Fruit fly (Drosophila melanogaster) whole organism, embryonic: ENCODE results near the gene CG42232.
A peak's percentile ranks its signal among the peaks of the same experiment; 100 is the strongest.

Source experiments
- CG10543 ChIP-seq: fragments of 200-800 bp; sonication (Bioruptor generic); optimal IDR thresholded peaks from 3 replicates; lab custom pipeline; 2017; ENCODE audit warnings: missing biosample characterization, mild to moderate bottlenecking, missing genetic modification characterization, moderate library complexity
- CG10979 ChIP-seq: fragments of 200-800 bp; sonication (Bioruptor generic); optimal IDR thresholded peaks from 2 replicates; lab custom pipeline; 2018; ENCODE audit warnings: missing biosample characterization, mild to moderate bottlenecking, missing genetic modification characterization, moderate library complexity
- CG11504 ChIP-seq: fragments of 200-800 bp; sonication (Bioruptor generic); optimal IDR thresholded peaks from 3 replicates; lab custom pipeline; 2019; ENCODE audit warnings: missing biosample characterization, mild to moderate bottlenecking, missing genetic modification characterization, moderate library complexity
- CG11560 ChIP-seq: fragments of 200-800 bp; sonication (Bioruptor generic); IDR thresholded peaks from 3 replicates; pipeline ENCODE4 v1.3.6; 2022; ENCODE audit warnings: missing biosample characterization, missing genetic modification characterization
- CG12219 ChIP-seq: fragments of 200-800 bp; sonication (Bioruptor generic); optimal IDR thresholded peaks from 3 replicates; lab custom pipeline; 2018; ENCODE audit warnings: missing biosample characterization, mild to moderate bottlenecking, missing genetic modification characterization
- CG13775 ChIP-seq: fragments of 200-800 bp; sonication (Bioruptor generic); optimal IDR thresholded peaks from 3 replicates; lab custom pipeline; 2017; ENCODE audit warnings: missing biosample characterization, mild to moderate bottlenecking, missing genetic modification characterization
- CG17612 ChIP-seq: fragments of 200-800 bp; sonication (Bioruptor generic); IDR thresholded peaks from 2 replicates; pipeline ENCODE4 v1.3.6; 2022; ENCODE audit warnings: missing biosample characterization, missing genetic modification characterization
- CG1832 ChIP-seq: fragments of 200-800 bp; sonication (Bioruptor generic); optimal IDR thresholded peaks from 2 replicates; lab custom pipeline; 2017; ENCODE audit warnings: missing biosample characterization, mild to moderate bottlenecking, missing genetic modification characterization, inconsistent platforms
- CG2116 ChIP-seq: fragments of 200-800 bp; sonication (Bioruptor generic); optimal IDR thresholded peaks from 3 replicates; lab custom pipeline; 2018; ENCODE audit warnings: missing biosample characterization, mild to moderate bottlenecking, missing genetic modification characterization
- CG2120 ChIP-seq: fragments of 200-800 bp; sonication (Bioruptor generic); optimal IDR thresholded peaks from 3 replicates; lab custom pipeline; 2016; ENCODE audit warnings: missing biosample characterization, missing genetic modification characterization
- CG2875 ChIP-seq: fragments of 200-800 bp; sonication (Bioruptor generic); optimal IDR thresholded peaks from 2 replicates; lab custom pipeline; 2017; ENCODE audit warnings: missing biosample characterization, mild to moderate bottlenecking, missing genetic modification characterization, missing genetic modification reagents
- CG31388 ChIP-seq: fragments of 200-800 bp; sonication (Bioruptor generic); optimal IDR thresholded peaks from 2 replicates; lab custom pipeline; 2016; ENCODE audit warnings: missing biosample characterization, missing genetic modification characterization
- CG34224 ChIP-seq: fragments of 200-800 bp; sonication (Bioruptor generic); IDR thresholded peaks from 3 replicates; pipeline ENCODE4 v1.3.6; 2022; ENCODE audit warnings: missing biosample characterization, missing genetic modification characterization; ENCODE audit not compliant: partially characterized antibody
- CG4360 ChIP-seq: fragments of 200-800 bp; sonication (Bioruptor generic); IDR thresholded peaks from 2 replicates; pipeline ENCODE4 v1.3.6; 2022; ENCODE audit warnings: missing biosample characterization, missing genetic modification characterization
- CG43689 ChIP-seq: fragments of 200-800 bp; sonication (Bioruptor generic); IDR thresholded peaks from 2 replicates; pipeline ENCODE4 v1.3.6; 2022; ENCODE audit warnings: missing biosample characterization, missing genetic modification characterization
- CG4424 ChIP-seq: fragments of 200-800 bp; sonication (Bioruptor generic); optimal IDR thresholded peaks from 3 replicates; lab custom pipeline; 2016; ENCODE audit warnings: missing biosample characterization, missing genetic modification characterization
- CG4617 ChIP-seq: fragments of 200-800 bp; sonication (Bioruptor generic); optimal IDR thresholded peaks from 3 replicates; lab custom pipeline; 2016; ENCODE audit warnings: missing biosample characterization, missing genetic modification characterization, borderline replicate concordance
- CG7271 ChIP-seq: fragments of 200-800 bp; sonication (Bioruptor generic); optimal IDR thresholded peaks from 2 replicates; lab custom pipeline; 2018; ENCODE audit warnings: missing biosample characterization, mild to moderate bottlenecking, missing genetic modification characterization, moderate library complexity
- CG7745 ChIP-seq: fragments of 200-800 bp; sonication (Bioruptor generic); optimal IDR thresholded peaks from 2 replicates; lab custom pipeline; 2018; ENCODE audit warnings: missing biosample characterization, mild to moderate bottlenecking, missing genetic modification characterization, moderate library complexity
- CG8281 ChIP-seq: fragments of 200-800 bp; sonication (Bioruptor generic); optimal IDR thresholded peaks from 2 replicates; lab custom pipeline; 2018; ENCODE audit warnings: missing biosample characterization, mild to moderate bottlenecking, missing genetic modification characterization, moderate library complexity
- CG8359 ChIP-seq: fragments of 200-800 bp; sonication (Bioruptor generic); optimal IDR thresholded peaks from 2 replicates; lab custom pipeline; 2017; ENCODE audit warnings: missing biosample characterization, mild to moderate bottlenecking, missing genetic modification characterization, borderline replicate concordance
- CG8478 ChIP-seq: fragments of >200 bp; optimal IDR thresholded peaks from 2 replicates; lab custom pipeline; 2018
- Dfd ChIP-seq, 2 experiments: fragments of >200 bp; optimal IDR thresholded peaks; 2 replicates each; lab custom pipeline; 2017; ENCODE audit warnings: missing biosample characterization in 2 of 2, missing genetic modification characterization in 2 of 2
- Kr ChIP-seq: fragments of 200-800 bp; sonication (Bioruptor generic); optimal IDR thresholded peaks from 2 replicates; lab custom pipeline; 2017; ENCODE audit warnings: missing biosample characterization, mild to moderate bottlenecking, missing genetic modification characterization
- MTF-1 ChIP-seq: fragments of 200-800 bp; sonication (Bioruptor generic); optimal IDR thresholded peaks from 2 replicates; lab custom pipeline; 2018; ENCODE audit warnings: missing biosample characterization, mild to moderate bottlenecking, missing genetic modification characterization, borderline replicate concordance
- Med ChIP-seq: fragments of 200-800 bp; sonication (Bioruptor generic); peaks from one replicate; lab custom pipeline; 2016; ENCODE audit warnings: missing biosample characterization, missing genetic modification characterization, mild to moderate bottlenecking, inconsistent platforms, moderate library complexity
- NC2α ChIP-seq: fragments of 200-800 bp; sonication (Bioruptor generic); optimal IDR thresholded peaks from 2 replicates; lab custom pipeline; 2016; ENCODE audit warnings: missing biosample characterization, missing genetic modification characterization
- NK7.1 ChIP-seq: fragments of 200-800 bp; sonication (Bioruptor generic); optimal IDR thresholded peaks from 3 replicates; lab custom pipeline; 2016; ENCODE audit warnings: missing biosample characterization, missing genetic modification characterization
- Oaz ChIP-seq: fragments of 200-800 bp; sonication (Bioruptor generic); IDR thresholded peaks from 2 replicates; pipeline ENCODE4 v1.3.6; 2022; ENCODE audit warnings: missing biosample characterization, missing genetic modification characterization
- Sox102F ChIP-seq: fragments of 200-800 bp; sonication (Bioruptor generic); optimal IDR thresholded peaks from 2 replicates; lab custom pipeline; 2018; ENCODE audit warnings: missing biosample characterization, mild to moderate bottlenecking, missing genetic modification characterization, moderate library complexity
- Spps ChIP-seq: fragments of 200-800 bp; sonication (Bioruptor generic); optimal IDR thresholded peaks from 2 replicates; lab custom pipeline; 2018; ENCODE audit warnings: missing biosample characterization, mild to moderate bottlenecking, missing genetic modification characterization
- TFAM ChIP-seq: fragments of 200-800 bp; sonication (Bioruptor generic); optimal IDR thresholded peaks from 2 replicates; lab custom pipeline; 2017; ENCODE audit warnings: missing biosample characterization, missing genetic modification characterization, inconsistent platforms
- Xrp1 ChIP-seq: fragments of 200-800 bp; sonication (Bioruptor generic); IDR thresholded peaks from 2 replicates; pipeline ENCODE4 v1.3.6; 2022; ENCODE audit warnings: missing biosample characterization, missing genetic modification characterization
- ab ChIP-seq: fragments of 200-800 bp; sonication (Bioruptor generic); optimal IDR thresholded peaks from 2 replicates; lab custom pipeline; 2016; ENCODE audit warnings: missing biosample characterization, missing genetic modification characterization
- ac ChIP-seq: fragments of 200-800 bp; sonication (Bioruptor generic); optimal IDR thresholded peaks from 3 replicates; lab custom pipeline; 2017; ENCODE audit warnings: missing biosample characterization, mild to moderate bottlenecking, missing genetic modification characterization
- ase ChIP-seq: fragments of 200-800 bp; sonication (Bioruptor generic); IDR thresholded peaks from 3 replicates; pipeline ENCODE4 v1.3.6; 2022; ENCODE audit warnings: missing biosample characterization, missing genetic modification characterization
- bigmax ChIP-seq: fragments of 200-800 bp; sonication (Bioruptor generic); optimal IDR thresholded peaks from 2 replicates; lab custom pipeline; 2018; ENCODE audit warnings: missing biosample characterization, mild to moderate bottlenecking, missing genetic modification characterization
- cg ChIP-seq: fragments of 200-800 bp; sonication (Bioruptor generic); optimal IDR thresholded peaks from 3 replicates; lab custom pipeline; 2019; ENCODE audit warnings: missing biosample characterization, mild to moderate bottlenecking, missing genetic modification characterization, moderate library complexity
- chm ChIP-seq: fragments of 200-800 bp; sonication (Bioruptor generic); IDR thresholded peaks from 2 replicates; pipeline ENCODE4 v1.3.6; 2022; ENCODE audit warnings: missing biosample characterization, missing genetic modification characterization
- ci ChIP-seq: fragments of 200-800 bp; sonication (Bioruptor generic); IDR thresholded peaks from 3 replicates; pipeline ENCODE4 v1.3.6; 2022; ENCODE audit warnings: missing biosample characterization, missing genetic modification characterization
- dmrt11E ChIP-seq: fragments of 200-800 bp; sonication (Bioruptor generic); optimal IDR thresholded peaks from 3 replicates; lab custom pipeline; 2018; ENCODE audit warnings: missing biosample characterization, mild to moderate bottlenecking, missing genetic modification characterization, moderate library complexity
- gfzf ChIP-seq: fragments of 200-800 bp; sonication (Bioruptor generic); optimal IDR thresholded peaks from 2 replicates; lab custom pipeline; 2016; ENCODE audit warnings: missing biosample characterization, mild to moderate bottlenecking, missing genetic modification characterization, moderate library complexity
- klu ChIP-seq: fragments of 200-800 bp; sonication (Bioruptor generic); IDR thresholded peaks from 2 replicates; pipeline ENCODE4 v1.3.6; 2022; ENCODE audit warnings: missing biosample characterization, missing genetic modification characterization
- nom ChIP-seq: fragments of 200-800 bp; sonication (Bioruptor generic); optimal IDR thresholded peaks from 2 replicates; lab custom pipeline; 2017; ENCODE audit warnings: missing biosample characterization, missing genetic modification characterization, mild to moderate bottlenecking, moderate library complexity, missing genetic modification reagents
- pho ChIP-seq: fragments of 200-800 bp; sonication (Bioruptor generic); optimal IDR thresholded peaks from 2 replicates; lab custom pipeline; 2016; ENCODE audit warnings: missing biosample characterization, missing genetic modification characterization
- pzg ChIP-seq: fragments of 200-800 bp; sonication (Bioruptor generic); optimal IDR thresholded peaks from 3 replicates; lab custom pipeline; 2018; ENCODE audit warnings: missing biosample characterization, mild to moderate bottlenecking, missing genetic modification characterization, moderate library complexity
- ranshi ChIP-seq: fragments of 200-800 bp; sonication (Bioruptor generic); IDR thresholded peaks from 2 replicates; pipeline ENCODE4 v1.3.6; 2022; ENCODE audit warnings: missing biosample characterization, missing genetic modification characterization
- row ChIP-seq: fragments of 200-800 bp; sonication (Bioruptor generic); IDR thresholded peaks from 3 replicates; pipeline ENCODE4 v1.3.6; 2022; ENCODE audit warnings: missing biosample characterization, missing genetic modification characterization
- stwl ChIP-seq: fragments of 200-800 bp; sonication (Bioruptor generic); optimal IDR thresholded peaks from 3 replicates; lab custom pipeline; 2018; ENCODE audit warnings: missing biosample characterization, mild to moderate bottlenecking, missing genetic modification characterization, moderate library complexity
- sug ChIP-seq: fragments of 200-800 bp; optimal IDR thresholded peaks from 2 replicates; lab custom pipeline; 2019; ENCODE audit warnings: missing biosample characterization, mild to moderate bottlenecking, missing genetic modification characterization, moderate library complexity
- vfl ChIP-seq: fragments of 200-800 bp; sonication (Bioruptor generic); optimal IDR thresholded peaks from 2 replicates; lab custom pipeline; 2016; ENCODE audit warnings: missing biosample characterization, missing genetic modification characterization

The CG42232 gene

dm6 chr3R:16432665-16433065 lies 36.8 kb downstream of the CG42232 start, which contains the start of gene Fntb (continued):
- TF ChIP-seq CG4617 (GFP tag; lab: Kevin White, UChicago) (peak; percentile 61), NC2α (GFP tag; lab: Kevin White, UChicago) (peak; percentile 12), CG17612 (no peak), stwl (tag; lab: Kevin White, UChicago) (peak; percentile 91), sug (tag; lab: Kevin White, UChicago) (peak; percentile 71), CG13775 (GFP tag; lab: Kevin White, UChicago) (peak; percentile 74), Spps (tag; lab: Kevin White, UChicago) (peak; percentile 49), ranshi (GFP tag; lab: Robert Waterston, UW) (peak; percentile 41; the same call in 1 of the 2 replicates), CG2875 (peak; percentile 44), CG11504 (no peak), nom (GFP tag; lab: Kevin White, UChicago) (peak; percentile 34), MTF-1 (GFP tag; lab: Kevin White, UChicago) (no peak), CG4360 (GFP tag; lab: Robert Waterston, UW) (no peak), klu (GFP tag; lab: Robert Waterston, UW) (peak; percentile 42; the same call in 1 of the 2 replicates), CG8281 (tag; lab: Kevin White, UChicago) (no peak), TFAM (no peak), CG1832 (GFP tag; lab: Kevin White, UChicago) (no peak), CG34224 (GFP tag; lab: Robert Waterston, UW) (peak; percentile 35; the same call in 1 of the 3 replicates), CG12219 (GFP tag; lab: Kevin White, UChicago) (peak; percentile 39), ac (GFP tag; lab: Kevin White, UChicago) (no peak), Kr (GFP tag; lab: Kevin White, UChicago) (no peak), vfl (peak; percentile 29), CG10543 (GFP tag; lab: Kevin White, UChicago) (peak; percentile 63), ci (GFP tag; lab: Robert Waterston, UW) (peak; percentile 65; the same call in 2 of the 3 replicates), Med (GFP tag; lab: Kevin White, UChicago) (peak; percentile 57), bigmax (GFP tag; lab: Kevin White, UChicago) (no peak), CG31388 (GFP tag; lab: Kevin White, UChicago) (peak; percentile 12), ase (peak; percentile 50; the same call in 1 of the 3 replicates), Sox102F (GFP tag; lab: Kevin White, UChicago) (no peak), chm (GFP tag; lab: Robert Waterston, UW) (no peak), CG43689 (no peak), ab (GFP tag; lab: Kevin White, UChicago) (no peak), gfzf (no peak), CG7271 (tag; lab: Kevin White, UChicago) (no peak), dmrt11E (tag; lab: Kevin White, UChicago) (peak; percentile 61), cg (GFP tag; lab: Kevin White, UChicago) (no peak), CG8359 (GFP tag; lab: Kevin White, UChicago) (no peak), pho (GFP tag; lab: Kevin White, UChicago) (peak; percentile 20), pzg (GFP tag; lab: Kevin White, UChicago) (peak; percentile 24), Oaz (GFP tag; lab: Robert Waterston, UW) (no peak), row (peak; percentile 90), CG7745 (tag; lab: Kevin White, UChicago) (no peak), Xrp1 (GFP tag; lab: Robert Waterston, UW) (peak; percentile 64; the same call in 1 of the 2 replicates), Dfd (GFP tag; optimal IDR thresholded peaks at IDR 0.05; lab: Kevin White, UChicago) (no peak), CG11560 (tag; lab: Robert Waterston, UW) (no peak), CG10979 (tag; lab: Kevin White, UChicago) (peak; percentile 72), NK7.1 (GFP tag; lab: Kevin White, UChicago) (peak; percentile 26), CG2116 (peak; percentile 49), CG8478 (lab: Kevin White, UChicago) (no peak), CG2120 (GFP tag; lab: Kevin White, UChicago) (peak; percentile 78), CG4424 (GFP tag; lab: Kevin White, UChicago) (peak; percentile 68)
